Worm (Caenorhabditis elegans) whole organism, L4 larva: Measurements from ENCODE around the gene T05A7.13.
A peak's percentile ranks its signal among the peaks of the same experiment; 100 is the strongest.

Experiments used
- F10B5.3 ChIP-seq: sonication (generic microtip); optimal IDR thresholded peaks from 2 replicates; lab custom pipeline; 2016; ENCODE audit warnings: mild to moderate bottlenecking, missing genetic modification characterization, missing compliant biosample characterization
- T20F7.1 ChIP-seq: fragments of 200-800 bp; sonication (Bioruptor generic); optimal IDR thresholded peaks from 2 replicates; lab custom pipeline; 2018; ENCODE audit warnings: mild to moderate bottlenecking, missing genetic modification characterization, missing compliant biosample characterization
- Y105C5A.15 ChIP-seq: fragments of 200-800 bp; sonication (Bioruptor generic); IDR thresholded peaks from 2 replicates; pipeline ENCODE4 v1.3.6; 2022; ENCODE audit warnings: missing genetic modification characterization, missing compliant biosample characterization
- Y48G9A.11 ChIP-seq: fragments of 200-800 bp; sonication (Bioruptor generic); IDR thresholded peaks from 2 replicates; pipeline ENCODE4 v1.3.6; 2022; ENCODE audit warnings: missing genetic modification reagents, missing genetic modification characterization, missing compliant biosample characterization
- ZK546.5 ChIP-seq, 2 experiments: sonication (generic microtip); optimal IDR thresholded peaks; 2 replicates each; lab custom pipeline; 2017; ENCODE audit warnings: missing biosample characterization in 2 of 2, missing genetic modification characterization in 2 of 2
- attf-4 ChIP-seq: sonication (generic microtip); optimal IDR thresholded peaks from 3 replicates; lab custom pipeline; 2017; ENCODE audit warnings: missing biosample characterization, missing genetic modification characterization
- ceh-20 ChIP-seq: fragments of 200-800 bp; sonication (Bioruptor generic); IDR thresholded peaks from 2 replicates; pipeline ENCODE4 v1.3.6; 2022; ENCODE audit warnings: missing genetic modification reagents, missing genetic modification characterization, missing compliant biosample characterization
- ceh-62 ChIP-seq: sonication (generic microtip); optimal IDR thresholded peaks from 2 replicates; lab custom pipeline; 2017; ENCODE audit warnings: missing biosample characterization, missing genetic modification characterization
- ceh-82 ChIP-seq: sonication (generic microtip); optimal IDR thresholded peaks from 2 replicates; lab custom pipeline; 2017; ENCODE audit warnings: missing biosample characterization, missing genetic modification characterization
- daf-16 ChIP-seq, 3 experiments: sonication (generic microtip); optimal IDR thresholded peaks; 2 replicates each; lab custom pipeline; 2016 to 2017; ENCODE audit warnings: missing genetic modification characterization in 3 of 3, missing genetic modification reagents in 3 of 3, mild to moderate bottlenecking in 2 of 3, missing compliant biosample characterization in 2 of 3, missing biosample characterization in 1 of 3, moderate library complexity in 1 of 3
- dmd-6 ChIP-seq: fragments of 200-800 bp; sonication (Bioruptor generic); IDR thresholded peaks from 2 replicates; pipeline ENCODE4 v1.3.6; 2022; ENCODE audit warnings: missing genetic modification reagents, missing genetic modification characterization, missing compliant biosample characterization
- dpl-1 ChIP-seq: fragments of 150-350 bp; optimal IDR thresholded peaks from 2 replicates; lab custom pipeline; 2014; ENCODE audit warnings: missing biosample characterization, missing genetic modification reagents, missing genetic modification characterization
- dve-1 ChIP-seq: sonication (generic microtip); optimal IDR thresholded peaks from 2 replicates; lab custom pipeline; 2017; ENCODE audit warnings: antibody characterized with exemption, mild to moderate bottlenecking, missing genetic modification characterization, missing compliant biosample characterization; ENCODE audit not compliant: insufficient read depth
- egl-27 ChIP-seq: sonication (generic microtip); optimal IDR thresholded peaks from 3 replicates; lab custom pipeline; 2017; ENCODE audit warnings: missing biosample characterization, missing genetic modification reagents, missing genetic modification characterization
- fkh-10 ChIP-seq: fragments of 150-350 bp; optimal IDR thresholded peaks from 2 replicates; lab custom pipeline; 2014; ENCODE audit warnings: missing biosample characterization, missing genetic modification reagents, missing genetic modification characterization
- hif-1 ChIP-seq, 2 experiments: sonication (generic microtip); optimal IDR thresholded peaks; 2 replicates each; lab custom pipeline; 2016 to 2017; ENCODE audit warnings: missing compliant biosample characterization in 2 of 2, missing genetic modification characterization in 2 of 2, missing genetic modification reagents in 2 of 2, missing genotype in 2 of 2, mild to moderate bottlenecking in 1 of 2
- hlh-11 ChIP-seq: fragments of 200-800 bp; sonication (Bioruptor generic); optimal IDR thresholded peaks from 2 replicates; lab custom pipeline; 2018; ENCODE audit warnings: mild to moderate bottlenecking, missing genetic modification characterization, missing compliant biosample characterization
- hlh-30 ChIP-seq: sonication (generic microtip); optimal IDR thresholded peaks from 2 replicates; lab custom pipeline; 2017; ENCODE audit warnings: antibody characterized with exemption, mild to moderate bottlenecking, missing genetic modification characterization, missing compliant biosample characterization; ENCODE audit not compliant: insufficient read depth
- hmg-1.1 ChIP-seq: fragments of 200-800 bp; sonication (Bioruptor generic); IDR thresholded peaks from 2 replicates; pipeline ENCODE4 v1.3.6; 2022; ENCODE audit warnings: missing genetic modification reagents, missing genetic modification characterization, missing compliant biosample characterization
- lin-1 ChIP-seq: fragments of 200-800 bp; sonication (Bioruptor generic); IDR thresholded peaks from 2 replicates; pipeline ENCODE4 v1.3.6; 2022; ENCODE audit warnings: missing genetic modification reagents, missing genetic modification characterization, missing compliant biosample characterization
- lir-3 ChIP-seq: sonication (generic microtip); optimal IDR thresholded peaks from 2 replicates; lab custom pipeline; 2016; ENCODE audit warnings: mild to moderate bottlenecking, missing genetic modification characterization, missing compliant biosample characterization
- mdl-1 ChIP-seq, 2 experiments: fragments of 150-350 bp in 1 of 2; sonication (generic microtip) in 1 of 2; optimal IDR thresholded peaks; 2 replicates each; lab custom pipeline; 2014 to 2017; ENCODE audit warnings: missing biosample characterization in 2 of 2, missing genetic modification characterization in 2 of 2
- mdt-29 ChIP-seq: fragments of 200-800 bp; sonication (Bioruptor generic); IDR thresholded peaks from 2 replicates; pipeline ENCODE4 v1.3.6; 2022; ENCODE audit warnings: missing genetic modification reagents, missing genetic modification characterization, missing compliant biosample characterization
- mxl-2 ChIP-seq: fragments of 200-800 bp; sonication (Bioruptor generic); conservative IDR thresholded peaks from 2 replicates; pipeline ENCODE4 v1.3.6; 2022; ENCODE audit warnings: missing genetic modification reagents, missing genetic modification characterization, missing compliant biosample characterization
- mxl-3 ChIP-seq: fragments of 200-800 bp; sonication (Bioruptor generic); optimal IDR thresholded peaks from 2 replicates; lab custom pipeline; 2018; ENCODE audit warnings: mild to moderate bottlenecking, missing genetic modification characterization, missing compliant biosample characterization
- nhr-102 ChIP-seq: sonication (generic microtip); optimal IDR thresholded peaks from 2 replicates; lab custom pipeline; 2016; ENCODE audit warnings: mild to moderate bottlenecking, missing genetic modification characterization, moderate library complexity, missing compliant biosample characterization
- nhr-237 ChIP-seq: sonication (generic microtip); optimal IDR thresholded peaks from 2 replicates; lab custom pipeline; 2017; ENCODE audit warnings: missing biosample characterization, missing genetic modification characterization
- nhr-25 ChIP-seq: sonication (generic microtip); optimal IDR thresholded peaks from 2 replicates; lab custom pipeline; 2017; ENCODE audit warnings: missing genetic modification characterization, mild to moderate bottlenecking, missing compliant biosample characterization, antibody characterized with exemption, moderate library complexity, borderline replicate concordance; ENCODE audit not compliant: insufficient read depth
- nhr-28 ChIP-seq: fragments of 150-350 bp; optimal IDR thresholded peaks from 2 replicates; lab custom pipeline; 2014; ENCODE audit warnings: missing biosample characterization, missing genetic modification characterization
- nhr-41 ChIP-seq: fragments of 200-800 bp; sonication (Bioruptor generic); IDR thresholded peaks from 2 replicates; pipeline ENCODE4 v1.3.6; 2022; ENCODE audit warnings: missing genetic modification reagents, missing genetic modification characterization, missing compliant biosample characterization
- nhr-42 ChIP-seq: fragments of 200-800 bp; sonication (Bioruptor generic); IDR thresholded peaks from 2 replicates; pipeline ENCODE4 v1.3.6; 2022; ENCODE audit warnings: missing genetic modification characterization, missing compliant biosample characterization
- nhr-48 ChIP-seq: sonication (generic microtip); optimal IDR thresholded peaks from 2 replicates; lab custom pipeline; 2016; ENCODE audit warnings: mild to moderate bottlenecking, missing genetic modification characterization, missing compliant biosample characterization
- nhr-76 ChIP-seq: fragments of 150-350 bp; optimal IDR thresholded peaks from 2 replicates; lab custom pipeline; 2014; ENCODE audit warnings: missing biosample characterization, missing genetic modification characterization
- nhr-77 ChIP-seq: fragments of 150-350 bp; optimal IDR thresholded peaks from 2 replicates; lab custom pipeline; 2014; ENCODE audit warnings: missing biosample characterization, missing genetic modification characterization
- php-3 ChIP-seq: fragments of 200-800 bp; sonication (Bioruptor generic); IDR thresholded peaks from 2 replicates; pipeline ENCODE4 v1.3.6; 2022; ENCODE audit warnings: missing genetic modification reagents, missing genetic modification characterization, missing compliant biosample characterization
- pqm-1 ChIP-seq: sonication (generic microtip); optimal IDR thresholded peaks from 2 replicates; lab custom pipeline; 2017; ENCODE audit warnings: missing biosample characterization, missing genetic modification characterization
- saeg-2 ChIP-seq: fragments of 200-800 bp; sonication (Bioruptor generic); IDR thresholded peaks from 2 replicates; pipeline ENCODE4 v1.3.6; 2022; ENCODE audit warnings: missing genetic modification reagents, missing genetic modification characterization, missing compliant biosample characterization
- set-16 ChIP-seq: fragments of 200-800 bp; sonication (Bioruptor generic); IDR thresholded peaks from 2 replicates; pipeline ENCODE4 v1.3.6; 2022; ENCODE audit warnings: missing genetic modification reagents, missing genetic modification characterization, missing compliant biosample characterization
- spr-1 ChIP-seq: sonication (generic microtip); optimal IDR thresholded peaks from 2 replicates; lab custom pipeline; 2016; ENCODE audit warnings: mild to moderate bottlenecking, missing genetic modification characterization, missing compliant biosample characterization
- tra-1 ChIP-seq: fragments of 200-800 bp; sonication (Bioruptor generic); IDR thresholded peaks from 2 replicates; pipeline ENCODE4 v1.3.6; 2022; ENCODE audit warnings: missing genetic modification reagents, missing genetic modification characterization, missing compliant biosample characterization
- vab-7 ChIP-seq: fragments of 200-800 bp; sonication (Bioruptor generic); IDR thresholded peaks from 2 replicates; pipeline ENCODE4 v1.3.6; 2022; ENCODE audit warnings: missing genetic modification reagents, missing genetic modification characterization, missing compliant biosample characterization
- zag-1 ChIP-seq: fragments of 150-350 bp; optimal IDR thresholded peaks from 2 replicates; lab custom pipeline; 2014; ENCODE audit warnings: missing biosample characterization, missing genetic modification characterization
- zfp-2 ChIP-seq: sonication (generic microtip); optimal IDR thresholded peaks from 2 replicates; lab custom pipeline; 2016; ENCODE audit warnings: mild to moderate bottlenecking, missing genetic modification characterization, missing compliant biosample characterization
- zip-11 ChIP-seq: fragments of 200-800 bp; sonication (Bioruptor generic); IDR thresholded peaks from 2 replicates; pipeline ENCODE4 v1.3.6; 2022; ENCODE audit warnings: missing genetic modification characterization, missing compliant biosample characterization

The T05A7.13 gene

DNA sequence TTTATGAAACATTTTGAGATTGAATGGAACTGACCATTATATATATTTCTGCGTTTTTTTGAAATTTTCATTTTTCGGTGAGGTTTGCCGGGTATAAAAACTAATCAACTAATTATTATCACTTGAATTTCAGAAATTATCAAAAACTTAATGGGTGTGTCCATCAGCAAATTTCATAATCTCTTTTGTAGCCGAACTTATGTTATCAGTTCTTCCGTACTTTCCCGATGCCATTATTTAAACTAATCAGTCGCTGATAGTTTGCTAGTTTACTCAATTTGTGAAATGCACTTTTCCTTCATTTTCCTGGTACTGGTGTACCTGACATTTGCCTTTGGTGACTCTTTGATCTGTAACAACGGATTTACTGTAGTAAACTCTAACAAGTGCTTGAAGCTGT is 13.0 kb upstream of the T05A7.13 start (continued):
- TF ChIP-seq zfp-2 (tag; lab: Kevin White, UChicago) (no peak), tra-1 (GFP tag; lab: Robert Waterston, UW) (no peak), lin-1 (0 out of 2 replicates have a peak, but pooled peaks have one; percentile 42), mdt-29 (no peak), nhr-48 (tag; lab: Kevin White, UChicago) (peak; percentile 21), ceh-62 (no peak), hlh-11 (tag; lab: Kevin White, UChicago) (peak; percentile 27), lir-3 (tag; lab: Kevin White, UChicago) (no peak), F10B5.3 (tag; lab: Kevin White, UChicago) (no peak), daf-16 (GFP tag; optimal IDR thresholded peaks at IDR 0.05; lab: Kevin White, UChicago) (no peak), daf-16 (tag; optimal IDR thresholded peaks at IDR 0.05; lab: Kevin White, UChicago) (peak; percentile 66), nhr-25 (tag; lab: Kevin White, UChicago) (no peak), ZK546.5 (tag; optimal IDR thresholded peaks at IDR 0.05; lab: Kevin White, UChicago) (no peak), attf-4 (tag; lab: Kevin White, UChicago) (no peak), zip-11 (GFP tag; lab: Robert Waterston, UW) (no peak), nhr-42 (GFP tag; lab: Robert Waterston, UW) (no peak), dmd-6 (GFP tag; lab: Robert Waterston, UW) (peak; percentile 70)
- TF ChIP-seq, all 104 proteins: peak for 9

DNA sequence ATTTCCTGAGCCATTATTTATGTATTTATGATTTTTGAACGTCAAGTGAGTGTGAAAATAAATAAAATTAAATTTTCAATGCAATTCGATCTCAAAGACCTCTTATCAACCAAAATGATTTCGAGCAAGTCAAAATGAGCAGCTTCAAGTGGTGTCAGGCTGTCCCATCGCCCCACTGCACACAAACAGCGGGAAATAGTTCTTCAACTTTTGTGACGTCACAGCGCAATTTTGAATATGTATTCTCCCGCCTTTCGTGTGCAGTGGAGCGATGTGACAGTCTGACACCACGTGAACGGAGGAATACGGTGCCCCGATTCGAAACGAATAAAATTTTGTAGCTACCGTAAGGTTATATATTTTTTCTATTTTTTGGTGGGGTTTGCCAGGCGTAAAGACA is 12.5 kb upstream of the T05A7.13 start:
- TF ChIP-seq pqm-1 (tag; lab: Kevin White, UChicago) (no peak), saeg-2 (GFP tag; lab: Robert Waterston, UW) (no peak), zag-1 (no peak), nhr-28 (no peak), spr-1 (no peak)

DNA sequence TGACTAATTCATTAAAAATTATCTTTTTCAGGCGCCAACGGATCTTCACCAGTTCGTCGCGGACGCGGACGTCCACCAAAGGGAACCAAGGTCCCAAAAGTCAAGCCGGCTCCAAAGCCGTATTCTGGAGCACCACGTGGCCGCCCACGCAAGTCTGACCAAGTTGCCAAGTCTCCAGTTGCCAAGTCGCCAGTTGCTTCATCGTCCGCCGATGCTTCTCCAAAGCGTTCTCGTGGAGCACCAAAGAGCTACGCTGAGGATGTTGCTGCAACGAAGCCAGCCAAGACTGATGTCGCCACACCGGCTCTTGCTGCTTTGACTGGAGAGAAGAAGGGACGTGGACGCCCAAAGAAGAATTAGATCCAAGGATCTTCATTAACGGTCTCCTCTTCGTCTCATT is 12.1 kb upstream of the T05A7.13 start:
- TF ChIP-seq nhr-237 (tag; lab: Kevin White, UChicago) (no peak), egl-27 (tag; lab: Kevin White, UChicago) (no peak), mxl-2 (0 out of 2 replicates have a peak, but pooled peaks have one; percentile 2), dve-1 (tag; lab: Kevin White, UChicago) (no peak), set-16 (GFP tag; lab: Robert Waterston, UW) (peak; percentile 72)
- TF ChIP-seq, all 104 proteins: peak for 2

DNA sequence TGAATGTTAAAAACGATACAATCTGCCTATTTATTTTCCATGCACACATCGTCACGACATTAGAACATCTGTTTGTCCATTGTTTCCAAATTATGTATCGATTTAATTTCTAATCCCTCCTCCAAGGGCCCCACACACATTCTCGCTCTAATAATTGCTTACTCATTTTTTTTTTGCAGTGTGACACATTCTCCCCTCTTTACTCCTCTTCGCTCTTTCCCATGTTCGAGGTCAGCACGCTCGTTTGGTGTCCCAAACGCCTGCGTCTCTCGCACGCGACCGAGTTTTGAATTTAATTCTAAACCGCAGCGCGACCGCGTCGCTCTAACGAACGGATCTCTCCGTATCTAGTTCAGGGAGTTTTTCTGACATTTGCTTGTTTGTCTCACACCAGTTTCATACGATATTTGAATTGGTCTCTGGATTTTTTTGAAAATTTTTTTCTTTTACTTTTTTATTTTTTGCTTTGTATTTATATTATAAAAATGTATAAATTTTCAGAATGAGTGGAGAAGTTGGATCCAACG is 11.5 kb upstream of the T05A7.13 start, which contains the start of the genes clec-140 and hmg-11:
clec-140 (plus strand) TSS at position 477 of the 527 bp plus-strand sequence.
hmg-11 (plus strand) TSS at position 502 of the 527 bp plus-strand sequence.
- TF ChIP-seq ceh-62 (no peak), ceh-82 (tag; lab: Kevin White, UChicago) (no peak), nhr-237 (tag; lab: Kevin White, UChicago) (no peak), mdl-1 (tag; optimal IDR thresholded peaks at IDR 0.05; lab: Kevin White, UChicago) (peak; percentile 55 to 92), nhr-102 (tag; lab: Kevin White, UChicago) (no peak), nhr-25 (tag; lab: Kevin White, UChicago) (peak; percentile 61), hlh-11 (tag; lab: Kevin White, UChicago) (peak; percentile 66), nhr-28 (peak; percentile 50), vab-7 (GFP tag; lab: Robert Waterston, UW) (0 out of 2 replicates have a peak, but pooled peaks have one; percentile 14), nhr-77 (tag; lab: Kevin White, UChicago) (peak; percentile 67), hif-1 (tag; optimal IDR thresholded peaks at IDR 0.05; lab: Kevin White, UChicago) (no peak), pqm-1 (tag; lab: Kevin White, UChicago) (peak; percentile 66), hlh-30 (peak; percentile 91), Y48G9A.11 (GFP tag; lab: Robert Waterston, UW) (no peak), nhr-76 (no peak), dpl-1 (GFP tag; lab: Kevin White, UChicago) (peak; percentile 40), php-3 (GFP tag; lab: Robert Waterston, UW) (no peak), dmd-6 (GFP tag; lab: Robert Waterston, UW) (peak; percentile 44), Y105C5A.15 (GFP tag; lab: Robert Waterston, UW) (no peak), mxl-3 (GFP tag; lab: Kevin White, UChicago) (peak; percentile 87), nhr-41 (GFP tag; lab: Robert Waterston, UW) (0 out of 2 replicates have a peak, but pooled peaks have one; percentile 40), ceh-20 (GFP tag; lab: Robert Waterston, UW) (no peak), hmg-1.1 (GFP tag; lab: Robert Waterston, UW) (peak; percentile 60; the same call in 1 of the 2 replicates), mdt-29 (no peak), T20F7.1 (GFP tag; lab: Kevin White, UChicago) (no peak), fkh-10 (GFP tag; lab: Kevin White, UChicago) (peak; percentile 2)
